Comparison of ENCODE assay signal across 3 fruit fly cellular contexts in genomic region chr3R:21094292-21094691, dm6.
TF ChIP-seq lines count a peak whose summit lies in the region.

No protein-coding gene starts in this region.

- no peak for TF ChIP-seq CTCF in whole organism, embryonic (GFP tag; optimal IDR thresholded peaks at IDR 0.05; lab: Kevin White, UChicago)

TF ChIP-seq in whole organism, embryonic, 481 proteins besides CTCF, POLR2A, EP300 and RAD21:
- TF ChIP-seq knrl (GFP tag; IDR thresholded peaks at IDR 0.05; lab: Robert Waterston, UW; ENCODE audit: partially characterized antibody) (no peak), Blimp-1 (GFP tag; optimal IDR thresholded peaks at IDR 0.05; lab: Kevin White, UChicago) (peak; percentile 93), ase (GFP tag; IDR thresholded peaks at IDR 0.05; lab: Robert Waterston, UW) (no peak), eve (GFP tag; optimal IDR thresholded peaks at IDR 0.05; lab: Kevin White, UChicago) (no peak), Dip3 (GFP tag; optimal IDR thresholded peaks at IDR 0.05; lab: Kevin White, UChicago) (no peak), Elba2 (GFP tag; optimal IDR thresholded peaks at IDR 0.05; lab: Kevin White, UChicago) (no peak), CG12769 (tag; optimal IDR thresholded peaks at IDR 0.05; lab: Kevin White, UChicago) (no peak), CG14710 (tag; optimal IDR thresholded peaks at IDR 0.05; lab: Kevin White, UChicago) (no peak), kay (GFP tag; optimal IDR thresholded peaks at IDR 0.05; lab: Kevin White, UChicago) (peak; percentile 33), bcd (GFP tag; optimal IDR thresholded peaks at IDR 0.05; lab: Kevin White, UChicago) (no peak), pan (optimal IDR thresholded peaks at IDR 0.05; lab: Kevin White, UChicago) (no peak), pan (GFP tag; optimal IDR thresholded peaks at IDR 0.05 in 1 of 2, IDR thresholded peaks at IDR 0.05 in 1 of 2) (no peak), CG12391 (tag; optimal IDR thresholded peaks at IDR 0.05; lab: Kevin White, UChicago) (no peak), Lim3 (GFP tag; IDR thresholded peaks at IDR 0.05; lab: Robert Waterston, UW) (no peak), crol (GFP tag; IDR thresholded peaks at IDR 0.05; lab: Robert Waterston, UW) (peak; percentile 87), CG3281 (GFP tag; optimal IDR thresholded peaks at IDR 0.05; lab: Kevin White, UChicago) (no peak), ap (GFP tag; IDR thresholded peaks at IDR 0.05; lab: Robert Waterston, UW) (no peak), Trl (optimal IDR thresholded peaks at IDR 0.05; lab: Kevin White, UChicago) (peak; percentile 5 to 53), Trl (GFP tag; optimal IDR thresholded peaks at IDR 0.05; lab: Kevin White, UChicago) (no peak), Scr (GFP tag; IDR thresholded peaks at IDR 0.05; lab: Robert Waterston, UW; ENCODE audit: partially characterized antibody) (no peak), CG9932 (GFP tag; IDR thresholded peaks at IDR 0.05; lab: Robert Waterston, UW) (no peak), CG12155 (GFP tag; optimal IDR thresholded peaks at IDR 0.05; lab: Kevin White, UChicago) (no peak), CG15011 (GFP tag; optimal IDR thresholded peaks at IDR 0.05; lab: Kevin White, UChicago) (no peak), CG4617 (GFP tag; optimal IDR thresholded peaks at IDR 0.05; lab: Kevin White, UChicago; ENCODE audit: borderline replicate concordance) (no peak), Hr3 (GFP tag; optimal IDR thresholded peaks at IDR 0.05; lab: Kevin White, UChicago) (no peak), CG1603 (tag; optimal IDR thresholded peaks at IDR 0.05; lab: Kevin White, UChicago) (no peak), CG15696 (tag; optimal IDR thresholded peaks at IDR 0.05; lab: Kevin White, UChicago) (no peak), CG17568 (GFP tag; optimal IDR thresholded peaks at IDR 0.05; lab: Kevin White, UChicago) (no peak), Meics (GFP tag; optimal IDR thresholded peaks at IDR 0.05; lab: Kevin White, UChicago) (no peak)

TF ChIP-seq in whole organism, prepupa, 60 proteins besides CTCF, POLR2A, EP300 and RAD21:
- TF ChIP-seq spab (GFP tag; optimal IDR thresholded peaks at IDR 0.05; lab: Kevin White, UChicago) = no peak
- TF ChIP-seq Blimp-1 (GFP tag; optimal IDR thresholded peaks at IDR 0.05; lab: Kevin White, UChicago) = peak; percentile 92

TF ChIP-seq in whole organism, wandering third instar larva, 38 proteins besides CTCF, POLR2A, EP300 and RAD21:
- peak; percentile 59 for TF ChIP-seq Dif (GFP tag; optimal IDR thresholded peaks at IDR 0.05; lab: Kevin White, UChicago; ENCODE audit: partially characterized antibody)
- peak; percentile 9 for TF ChIP-seq Jra (GFP tag; optimal IDR thresholded peaks at IDR 0.05; lab: Kevin White, UChicago)
- TF ChIP-seq ey (GFP tag; optimal IDR thresholded peaks at IDR 0.05; lab: Kevin White, UChicago) = no peak
TF ChIP-seq in whole organism, wandering third instar larva: peak in this region for 2.

Comparison
In these comparisons a context has a peak if more than half of its experiments do, and no peak if none do; other contexts are left out.
1. Of the 7 proteins assayed by ChIP-seq in both whole organism, embryonic and whole organism, prepupa: peak only in whole organism, embryonic: none; only in whole organism, prepupa: none; in both: Blimp-1; in neither: 6.